Fruit fly (Drosophila melanogaster) whole organism, wandering third instar larva: ENCODE data around the gene CaMKI.
A peak's percentile ranks its signal among the peaks of the same experiment; 100 is the strongest.

ENCODE experiments used
- Dfd ChIP-seq: fragments of >200 bp; optimal IDR thresholded peaks from 2 replicates; lab custom pipeline; 2017; ENCODE audit warnings: missing biosample characterization, missing genetic modification characterization
- Dif ChIP-seq: fragments of 200-275, 200-300 bp; sonication (Bioruptor generic); optimal IDR thresholded peaks from 2 replicates; lab custom pipeline; 2018; ENCODE audit warnings: missing biosample characterization, missing genetic modification characterization; ENCODE audit not compliant: partially characterized antibody
- OdsH ChIP-seq: fragments of 200-800 bp; sonication (Bioruptor generic); optimal IDR thresholded peaks from 2 replicates; lab custom pipeline; 2016; ENCODE audit warnings: missing biosample characterization, mild to moderate bottlenecking, missing genetic modification characterization
- Rel ChIP-seq, 2 experiments: fragments of 200-800 bp; sonication (Bioruptor generic) in 1 of 2; optimal IDR thresholded peaks; 2 replicates in 1 of 2; 3 replicates in 1 of 2; lab custom pipeline; 2016 to 2019; ENCODE audit warnings: mild to moderate bottlenecking in 2 of 2, missing biosample characterization in 2 of 2, missing genetic modification characterization in 2 of 2, moderate library complexity in 1 of 2
- Vsx2 ChIP-seq: fragments of 200-300, 225-300 bp; sonication (Bioruptor generic); optimal IDR thresholded peaks from 2 replicates; lab custom pipeline; 2018; ENCODE audit warnings: missing biosample characterization, missing genetic modification characterization; ENCODE audit not compliant: partially characterized antibody
- br ChIP-seq: fragments of 200-800 bp; sonication (Bioruptor generic); optimal IDR thresholded peaks from 2 replicates; lab custom pipeline; 2016; ENCODE audit warnings: missing biosample characterization, missing genetic modification characterization
- ey ChIP-seq: fragments of 200-800 bp; sonication (Bioruptor generic); optimal IDR thresholded peaks from 2 replicates; lab custom pipeline; 2016; ENCODE audit warnings: missing biosample characterization, missing genetic modification characterization
- h ChIP-seq: fragments of 200-800 bp; sonication (Bioruptor generic); optimal IDR thresholded peaks from 3 replicates; lab custom pipeline; 2016; ENCODE audit warnings: missing biosample characterization, mild to moderate bottlenecking, missing genetic modification characterization
- lola ChIP-seq: fragments of >200 bp; optimal IDR thresholded peaks from 2 replicates; lab custom pipeline; 2017; ENCODE audit warnings: missing biosample characterization, missing genetic modification characterization
- pan ChIP-seq: fragments of >200 bp; optimal IDR thresholded peaks from 2 replicates; lab custom pipeline; 2017
- psq ChIP-seq: fragments of 200-800 bp; sonication (Bioruptor generic); optimal IDR thresholded peaks from 3 replicates; lab custom pipeline; 2017; ENCODE audit warnings: missing biosample characterization, mild to moderate bottlenecking, missing genetic modification characterization, moderate library complexity
- rgr ChIP-seq: fragments of 200-800 bp; sonication (Bioruptor generic); optimal IDR thresholded peaks from 3 replicates; lab custom pipeline; 2016; ENCODE audit warnings: missing biosample characterization, mild to moderate bottlenecking, missing genetic modification characterization
- sage ChIP-seq: fragments of 200-800 bp; sonication (Bioruptor generic); optimal IDR thresholded peaks from 2 replicates; lab custom pipeline; 2016; ENCODE audit warnings: missing biosample characterization, mild to moderate bottlenecking, missing genetic modification characterization
- usp ChIP-seq: fragments of >200 bp; optimal IDR thresholded peaks from 2 replicates; lab custom pipeline; 2017; ENCODE audit warnings: missing biosample characterization, missing genetic modification characterization

DNA sequence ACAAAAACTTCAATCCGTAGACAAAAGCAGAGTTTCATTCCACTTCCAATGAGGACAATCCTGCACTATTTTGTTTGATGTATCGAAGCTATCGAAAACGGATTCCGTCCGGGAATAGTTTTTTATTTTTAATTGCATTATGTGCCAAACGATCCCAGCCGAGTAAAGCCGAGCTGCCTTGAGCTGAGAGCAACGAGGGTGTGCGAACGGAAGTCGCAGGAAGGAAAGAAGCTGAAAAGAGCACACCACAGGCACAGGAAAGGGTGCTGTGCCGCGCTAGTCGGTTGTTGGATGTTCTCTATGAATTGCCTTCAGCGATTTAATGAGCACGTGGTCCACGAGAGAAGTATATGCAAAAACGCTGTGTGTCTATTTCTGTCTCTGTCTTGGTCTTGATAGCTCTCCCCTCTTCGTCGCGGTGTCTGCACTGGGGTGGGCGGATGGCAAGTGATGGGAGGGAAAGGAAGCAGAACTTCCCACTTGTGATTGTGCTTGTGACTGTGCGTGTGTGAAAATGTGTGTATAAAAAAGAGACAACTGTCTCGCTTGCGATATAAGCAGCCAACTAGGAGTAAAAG, 57.3 kb downstream of the CaMKI start:
- TF ChIP-seq lola (GFP tag; lab: Kevin White, UChicago) (no peak), Dfd (GFP tag; lab: Kevin White, UChicago) (no peak), h (GFP tag; lab: Kevin White, UChicago) (no peak), Vsx2 (GFP tag; lab: Kevin White, UChicago) (no peak), rgr (no peak), sage (GFP tag; lab: Kevin White, UChicago) (no peak), Rel (GFP tag; optimal IDR thresholded peaks at IDR 0.05; lab: Kevin White, UChicago) (no peak), Rel (tag; optimal IDR thresholded peaks at IDR 0.05; lab: Kevin White, UChicago) (no peak), usp (GFP tag; lab: Kevin White, UChicago) (no peak), OdsH (no peak), psq (GFP tag; lab: Kevin White, UChicago) (no peak), Dif (GFP tag; lab: Kevin White, UChicago) (peak; percentile 6), pan (lab: Kevin White, UChicago) (no peak), br (GFP tag; lab: Kevin White, UChicago) (no peak), ey (GFP tag; lab: Kevin White, UChicago) (no peak)
